Fruit fly (Drosophila melanogaster) whole organism, embryonic: ENCODE data around the gene Nup43.

Source experiments
- Ada2b ChIP-seq: fragments of 200-800 bp; sonication (Bioruptor generic); IDR thresholded peaks from 2 replicates; pipeline ENCODE4 v1.3.6; 2022; ENCODE audit warnings: missing biosample characterization, missing genetic modification characterization
- Awh ChIP-seq: fragments of 200-800 bp; sonication (Bioruptor generic); IDR thresholded peaks from 2 replicates; pipeline ENCODE4, ENCODE4 v1.3.6; 2022; ENCODE audit warnings: missing biosample characterization, missing genetic modification characterization
- Bteb2 ChIP-seq: fragments of 200-800 bp; sonication (Bioruptor generic); optimal IDR thresholded peaks from 2 replicates; lab custom pipeline; 2016; ENCODE audit warnings: missing biosample characterization, missing genetic modification characterization
- CG11723 ChIP-seq: fragments of 200-800 bp; sonication (Bioruptor generic); optimal IDR thresholded peaks from 2 replicates; lab custom pipeline; 2017; ENCODE audit warnings: missing biosample characterization, mild to moderate bottlenecking, missing genetic modification characterization
- CG12071 ChIP-seq: fragments of 200-800 bp; sonication (Bioruptor generic); optimal IDR thresholded peaks from 3 replicates; lab custom pipeline; 2018; ENCODE audit warnings: missing biosample characterization, mild to moderate bottlenecking, missing genetic modification characterization
- CG13424 ChIP-seq: fragments of 200-800 bp; sonication (Bioruptor generic); optimal IDR thresholded peaks from 2 replicates; lab custom pipeline; 2019; ENCODE audit warnings: missing biosample characterization, mild to moderate bottlenecking, missing genetic modification characterization, moderate library complexity
- CG17802 ChIP-seq: fragments of 200-800 bp; sonication (Bioruptor generic); optimal IDR thresholded peaks from 2 replicates; lab custom pipeline; 2018; ENCODE audit warnings: missing biosample characterization, mild to moderate bottlenecking, missing genetic modification characterization, moderate library complexity
- CG18764 ChIP-seq: fragments of 200-800 bp; sonication (Bioruptor generic); optimal IDR thresholded peaks from 3 replicates; lab custom pipeline; 2016; ENCODE audit warnings: missing biosample characterization, missing genetic modification characterization
- CG2120 ChIP-seq: fragments of 200-800 bp; sonication (Bioruptor generic); optimal IDR thresholded peaks from 3 replicates; lab custom pipeline; 2016; ENCODE audit warnings: missing biosample characterization, missing genetic modification characterization
- CG2712 ChIP-seq: fragments of 200-800 bp; optimal IDR thresholded peaks from 3 replicates; lab custom pipeline; 2019; ENCODE audit warnings: missing biosample characterization, mild to moderate bottlenecking, missing genetic modification characterization, moderate library complexity
- CG2875 ChIP-seq: fragments of 200-800 bp; sonication (Bioruptor generic); optimal IDR thresholded peaks from 2 replicates; lab custom pipeline; 2017; ENCODE audit warnings: missing biosample characterization, mild to moderate bottlenecking, missing genetic modification characterization, missing genetic modification reagents
- CG3065 ChIP-seq: fragments of 200-800 bp; sonication (Bioruptor generic); optimal IDR thresholded peaks from 2 replicates; lab custom pipeline; 2016; ENCODE audit warnings: missing biosample characterization, missing genetic modification characterization
- CG31365 ChIP-seq: fragments of 200-800 bp; sonication (Bioruptor generic); optimal IDR thresholded peaks from 2 replicates; lab custom pipeline; 2018; ENCODE audit warnings: missing biosample characterization, mild to moderate bottlenecking, missing genetic modification characterization
- CG7271 ChIP-seq: fragments of 200-800 bp; sonication (Bioruptor generic); optimal IDR thresholded peaks from 2 replicates; lab custom pipeline; 2018; ENCODE audit warnings: missing biosample characterization, mild to moderate bottlenecking, missing genetic modification characterization, moderate library complexity
- CG7357 ChIP-seq: fragments of 200-800 bp; sonication (Bioruptor generic); IDR thresholded peaks from 3 replicates; pipeline ENCODE4 v1.3.6; 2022; ENCODE audit warnings: missing biosample characterization, missing genetic modification characterization
- CG8089 ChIP-seq: fragments of 200-800 bp; sonication (Bioruptor generic); optimal IDR thresholded peaks from 3 replicates; lab custom pipeline; 2016; ENCODE audit warnings: missing biosample characterization, missing genetic modification characterization
- CG8290 ChIP-seq, 3 experiments: fragments of 200-800 bp; sonication (Bioruptor generic); optimal IDR thresholded peaks; 2 replicates each; lab custom pipeline; 2016 to 2019; ENCODE audit warnings: missing biosample characterization in 3 of 3, missing genetic modification characterization in 3 of 3, mild to moderate bottlenecking in 2 of 3, moderate library complexity in 1 of 3
- CG9797 ChIP-seq: fragments of 200-800 bp; sonication (Bioruptor generic); optimal IDR thresholded peaks from 3 replicates; lab custom pipeline; 2018; ENCODE audit warnings: missing biosample characterization, mild to moderate bottlenecking, missing genetic modification characterization
- Dek ChIP-seq: fragments of 200-800 bp; sonication (Bioruptor generic); optimal IDR thresholded peaks from 3 replicates; lab custom pipeline; 2019; ENCODE audit warnings: missing biosample characterization, mild to moderate bottlenecking, missing genetic modification characterization, moderate library complexity
- Dll ChIP-seq: fragments of 200-800 bp; sonication (Bioruptor generic); IDR thresholded peaks from 4 replicates; pipeline ENCODE4 v1.3.6; 2022; ENCODE audit warnings: missing biosample characterization, missing genetic modification characterization; ENCODE audit not compliant: partially characterized antibody
- Eip74EF ChIP-seq, 2 experiments: fragments of 200-800 bp in 1 of 2; fragments of >200 bp in 1 of 2; sonication (Bioruptor generic) in 1 of 2; optimal IDR thresholded peaks; 2 replicates each; lab custom pipeline; 2017 to 2019; ENCODE audit warnings: missing biosample characterization in 2 of 2, missing genetic modification characterization in 2 of 2, mild to moderate bottlenecking in 1 of 2, moderate library complexity in 1 of 2
- GATAe ChIP-seq: fragments of 200-800 bp; sonication (Bioruptor generic); conservative IDR thresholded peaks from 2 replicates; pipeline ENCODE4 v1.3.6; 2022; ENCODE audit warnings: missing biosample characterization, missing genetic modification characterization
- Hand ChIP-seq: fragments of 200-800 bp; sonication (Bioruptor generic); optimal IDR thresholded peaks from 2 replicates; lab custom pipeline; 2017; ENCODE audit warnings: mild to moderate bottlenecking, missing biosample characterization, missing genetic modification reagents, missing genetic modification characterization
- Hey ChIP-seq: fragments of 200-800 bp; sonication (Bioruptor generic); optimal IDR thresholded peaks from 3 replicates; lab custom pipeline; 2018; ENCODE audit warnings: missing biosample characterization, mild to moderate bottlenecking, missing genetic modification characterization
- Lhr ChIP-seq: fragments of 200-800 bp; sonication (Bioruptor generic); optimal IDR thresholded peaks from 3 replicates; lab custom pipeline; 2017; ENCODE audit warnings: mild to moderate bottlenecking, missing biosample characterization, missing genetic modification reagents, missing genetic modification characterization
- MBD-R2 ChIP-seq: fragments of 200-800 bp; sonication (Bioruptor generic); IDR thresholded peaks from 2 replicates; pipeline ENCODE4 v1.3.6; 2022; ENCODE audit warnings: missing biosample characterization, missing genetic modification characterization
- NFAT ChIP-seq: fragments of 200-800 bp; sonication (Bioruptor generic); IDR thresholded peaks from 2 replicates; pipeline ENCODE4 v1.3.6; 2022; ENCODE audit warnings: missing biosample characterization, missing genetic modification characterization
- Nf-YB ChIP-seq: fragments of 200-800 bp; sonication (Bioruptor generic); optimal IDR thresholded peaks from 3 replicates; lab custom pipeline; 2019; ENCODE audit warnings: missing biosample characterization, mild to moderate bottlenecking, missing genetic modification characterization, moderate library complexity
- PHDP ChIP-seq: fragments of 200-800 bp; sonication (Bioruptor generic); optimal IDR thresholded peaks from 3 replicates; lab custom pipeline; 2018; ENCODE audit warnings: missing biosample characterization, mild to moderate bottlenecking, missing genetic modification characterization, moderate library complexity
- Six4 ChIP-seq: fragments of 200-800 bp; sonication (Bioruptor generic); optimal IDR thresholded peaks from 2 replicates; lab custom pipeline; 2016; ENCODE audit warnings: missing biosample characterization, missing genetic modification characterization
- Tbp ChIP-seq: fragments of >200 bp; optimal IDR thresholded peaks from 2 replicates; lab custom pipeline; 2018; ENCODE audit warnings: missing biosample characterization, missing genetic modification characterization
- aop ChIP-seq: fragments of 200-800 bp; sonication (Bioruptor generic); IDR thresholded peaks from 2 replicates; pipeline ENCODE4 v1.3.6; 2022; ENCODE audit warnings: missing biosample characterization, missing genetic modification characterization
- dmrt99B ChIP-seq: fragments of 200-800 bp; sonication (Bioruptor generic); optimal IDR thresholded peaks from 2 replicates; lab custom pipeline; 2018; ENCODE audit warnings: missing biosample characterization, mild to moderate bottlenecking, missing genetic modification characterization, moderate library complexity
- fd64A ChIP-seq: fragments of 200-800 bp; sonication (Bioruptor generic); optimal IDR thresholded peaks from 3 replicates; lab custom pipeline; 2018; ENCODE audit warnings: missing biosample characterization, mild to moderate bottlenecking, missing genetic modification characterization
- ftz-f1 ChIP-seq: fragments of 200-800 bp; sonication (Bioruptor generic); optimal IDR thresholded peaks from 2 replicates; lab custom pipeline; 2016; ENCODE audit warnings: missing biosample characterization, missing genetic modification characterization
- her ChIP-seq: fragments of 200-800 bp; sonication (Bioruptor generic); optimal IDR thresholded peaks from 2 replicates; lab custom pipeline; 2016; ENCODE audit warnings: missing biosample characterization, missing genetic modification characterization
- kay ChIP-seq: fragments of 200-800 bp; sonication (Bioruptor generic); optimal IDR thresholded peaks from 2 replicates; lab custom pipeline; 2016; ENCODE audit warnings: missing biosample characterization, missing genetic modification characterization
- klu ChIP-seq: fragments of 200-800 bp; sonication (Bioruptor generic); IDR thresholded peaks from 2 replicates; pipeline ENCODE4 v1.3.6; 2022; ENCODE audit warnings: missing biosample characterization, missing genetic modification characterization
- lola ChIP-seq, 3 experiments: fragments of >200 bp in 2 of 3; fragments of 200-800 bp in 1 of 3; sonication (Bioruptor generic) in 1 of 3; optimal IDR thresholded peaks; 2 replicates each; lab custom pipeline; 2017 to 2019; ENCODE audit warnings: missing biosample characterization in 3 of 3, missing genetic modification characterization in 3 of 3, mild to moderate bottlenecking in 1 of 3, moderate library complexity in 1 of 3
- onecut ChIP-seq: fragments of 200-800 bp; sonication (Bioruptor generic); IDR thresholded peaks from 2 replicates; pipeline ENCODE4 v1.3.6; 2022; ENCODE audit warnings: missing biosample characterization, missing genetic modification characterization
- pan ChIP-seq, 4 experiments: fragments of >200 bp in 3 of 4; fragments of 200-800 bp in 1 of 4; sonication (Bioruptor generic) in 1 of 4; optimal IDR thresholded peaks in 3 of 4; IDR thresholded peaks in 1 of 4; 2 replicates each; pipeline versions ENCODE4 v1.3.6 to Lab custom; 2017 to 2022; ENCODE audit warnings: missing biosample characterization in 2 of 4, missing genetic modification characterization in 2 of 4, mixed read lengths in 1 of 4
- pnt ChIP-seq: fragments of 200-800 bp; sonication (Bioruptor generic); optimal IDR thresholded peaks from 3 replicates; lab custom pipeline; 2016; ENCODE audit warnings: missing biosample characterization, missing genetic modification characterization
- pzg ChIP-seq: fragments of 200-800 bp; sonication (Bioruptor generic); optimal IDR thresholded peaks from 3 replicates; lab custom pipeline; 2018; ENCODE audit warnings: missing biosample characterization, mild to moderate bottlenecking, missing genetic modification characterization, moderate library complexity
- ranshi ChIP-seq: fragments of 200-800 bp; sonication (Bioruptor generic); IDR thresholded peaks from 2 replicates; pipeline ENCODE4 v1.3.6; 2022; ENCODE audit warnings: missing biosample characterization, missing genetic modification characterization
- scrt ChIP-seq: fragments of 200-800 bp; sonication (Bioruptor generic); optimal IDR thresholded peaks from 2 replicates; lab custom pipeline; 2018; ENCODE audit warnings: missing biosample characterization, mild to moderate bottlenecking, missing genetic modification characterization, moderate library complexity
- sim ChIP-seq: fragments of 200-800 bp; sonication (Bioruptor generic); IDR thresholded peaks from 2 replicates; pipeline ENCODE4 v1.3.6; 2022; ENCODE audit warnings: missing biosample characterization, missing genetic modification characterization
- toy ChIP-seq: fragments of 200-800 bp; sonication (Bioruptor generic); IDR thresholded peaks from 2 replicates; pipeline ENCODE4 v1.3.6; 2022; ENCODE audit warnings: missing biosample characterization, missing genetic modification characterization
- vvl ChIP-seq: fragments of 200-800 bp; sonication (Bioruptor generic); IDR thresholded peaks from 2 replicates; pipeline ENCODE4 v1.3.6; 2022; ENCODE audit warnings: missing biosample characterization, missing genetic modification characterization
- zen2 ChIP-seq: fragments of 200-800 bp; sonication (Bioruptor generic); IDR thresholded peaks from 3 replicates; pipeline ENCODE4 v1.3.6; 2022; ENCODE audit warnings: missing biosample characterization, missing genetic modification characterization; ENCODE audit not compliant: partially characterized antibody

Nup43 gene

dm6 chr3R:18360630-18361260 is 5.7 kb upstream of the Nup43 start, which contains the start of gene CG15803 (continued):
- no peak for TF ChIP-seq CG8089
- TF ChIP-seq CG31365 (tag; lab: Kevin White, UChicago) = no peak
- TF ChIP-seq onecut (GFP tag; lab: Robert Waterston, UW) = no peak
- TF ChIP-seq Eip74EF (GFP tag; optimal IDR thresholded peaks at IDR 0.05; lab: Kevin White, UChicago) = no peak
- TF ChIP-seq her = no peak
- TF ChIP-seq Lhr = no peak
- 0 out of 2 replicates have a peak, but pooled peaks have one; percentile 8 for TF ChIP-seq toy
- no peak for TF ChIP-seq Tbp (GFP tag; lab: Kevin White, UChicago)
- no peak for TF ChIP-seq ftz-f1 (GFP tag; lab: Kevin White, UChicago)
- TF ChIP-seq zen2 = peak; percentile 41; the same call in 1 of the 3 replicates
- TF ChIP-seq MBD-R2 (GFP tag; lab: Robert Waterston, UW) = 0 out of 2 replicates have a peak, but pooled peaks have one; percentile 5
- no peak for TF ChIP-seq sim
- TF ChIP-seq pan (optimal IDR thresholded peaks at IDR 0.05; lab: Kevin White, UChicago) = no peak
- no peak for TF ChIP-seq pan (GFP tag; optimal IDR thresholded peaks at IDR 0.05 in 1 of 2, IDR thresholded peaks at IDR 0.05 in 1 of 2)
- TF ChIP-seq dmrt99B = peak; percentile 8
- TF ChIP-seq Bteb2 = no peak
- TF ChIP-seq Dek (tag; lab: Kevin White, UChicago) = no peak
- TF ChIP-seq CG9797 (GFP tag; lab: Kevin White, UChicago) = no peak
- TF ChIP-seq CG3065 (GFP tag; lab: Kevin White, UChicago) = no peak
- 0 out of 4 replicates have a peak, but pooled peaks have one; percentile 17 for TF ChIP-seq Dll (GFP tag; lab: Robert Waterston, UW)
- TF ChIP-seq CG12071 (GFP tag; lab: Kevin White, UChicago) = no peak
- no peak for TF ChIP-seq GATAe (GFP tag; lab: Robert Waterston, UW)
- no peak for TF ChIP-seq Six4 (GFP tag; lab: Kevin White, UChicago)
- TF ChIP-seq NFAT (GFP tag; lab: Robert Waterston, UW) = no peak
- TF ChIP-seq pzg (GFP tag; lab: Kevin White, UChicago) = no peak
- peak; percentile 26 for TF ChIP-seq scrt (GFP tag; lab: Kevin White, UChicago)
- no peak for TF ChIP-seq CG17802
- TF ChIP-seq kay = no peak
- peak; percentile 48 for TF ChIP-seq CG2120 (GFP tag; lab: Kevin White, UChicago)
- TF ChIP-seq PHDP (tag; lab: Kevin White, UChicago) = no peak
- no peak for TF ChIP-seq aop (GFP tag; lab: Robert Waterston, UW)
- no peak for TF ChIP-seq Hey (tag; lab: Kevin White, UChicago)
- no peak for TF ChIP-seq CG7357 (GFP tag; lab: Robert Waterston, UW)
- TF ChIP-seq CG18764 = no peak
- no peak for TF ChIP-seq CG2875 (GFP tag; lab: Kevin White, UChicago)
- no peak for TF ChIP-seq Nf-YB (GFP tag; lab: Kevin White, UChicago)
- no peak for TF ChIP-seq klu (GFP tag; lab: Robert Waterston, UW)
- no peak for TF ChIP-seq pnt (GFP tag; lab: Kevin White, UChicago)
- TF ChIP-seq ranshi (GFP tag; lab: Robert Waterston, UW) = no peak
- no peak for TF ChIP-seq CG13424 (tag; lab: Kevin White, UChicago)
- no peak for TF ChIP-seq CG7271 (tag; lab: Kevin White, UChicago)
- no peak for TF ChIP-seq Hand (GFP tag; lab: Kevin White, UChicago)
- TF ChIP-seq fd64A (GFP tag; lab: Kevin White, UChicago) = no peak
- no peak for TF ChIP-seq lola (GFP tag; optimal IDR thresholded peaks at IDR 0.05; lab: Kevin White, UChicago)
- no peak for TF ChIP-seq vvl
- no peak for TF ChIP-seq CG2712 (tag; lab: Kevin White, UChicago)
- TF ChIP-seq CG11723 (GFP tag; lab: Kevin White, UChicago) = no peak
- no peak for TF ChIP-seq CG8290 (GFP tag; optimal IDR thresholded peaks at IDR 0.05; lab: Kevin White, UChicago)
- no peak for TF ChIP-seq CG8290 (tag; optimal IDR thresholded peaks at IDR 0.05; lab: Kevin White, UChicago)
- no peak for TF ChIP-seq Ada2b (GFP tag; lab: Robert Waterston, UW)
- TF ChIP-seq Awh (GFP tag; lab: Robert Waterston, UW) = no peak
